Fruit fly (Drosophila melanogaster): Measurements from ENCODE around the gene Pde1c.

Pde1c gene

dm6 chr2L:11874232-11874765 is 54.1 kb downstream of the Pde1c start (continued):
- peak; percentile 44 for TF ChIP-seq CG13894 (tag; optimal IDR thresholded peaks at IDR 0.05)
- TF ChIP-seq CG42726 (GFP tag; IDR thresholded peaks at IDR 0.05; ENCODE audit: partially characterized antibody), result no peak

- 0 out of 3 replicates have a peak, but pooled peaks have one; percentile 9 for TF ChIP-seq CG11456 (GFP tag; IDR thresholded peaks at IDR 0.05)
- no peak for TF ChIP-seq NfI (GFP tag; optimal IDR thresholded peaks at IDR 0.05)
These were observed 57.4 kb downstream of the Pde1c start for dm6 chr2L:11870867-11871452.

dm6 chr2L:11853130-11853529 is 75.2 kb downstream of the Pde1c start, which contains the start of gene CG42751:
Gene CG42751, plus strand, starts transcription at chr2L:11853430.
- TF ChIP-seq lola (GFP tag; optimal IDR thresholded peaks at IDR 0.05), result no peak
- TF ChIP-seq tgo (GFP tag; IDR thresholded peaks at IDR 0.05), result no peak
- TF ChIP-seq sisA (GFP tag; IDR thresholded peaks at IDR 0.05), result no peak
- TF ChIP-seq Sox100B (GFP tag; optimal IDR thresholded peaks at IDR 0.05), result no peak
- TF ChIP-seq CG3407 (GFP tag; optimal IDR thresholded peaks at IDR 0.05), result no peak
- TF ChIP-seq nerfin-1 (tag; optimal IDR thresholded peaks at IDR 0.05), result no peak
- no peak for TF ChIP-seq B-H1 (GFP tag; IDR thresholded peaks at IDR 0.05)
- no peak for TF ChIP-seq Deaf1 (tag; optimal IDR thresholded peaks at IDR 0.05)
- no peak for TF ChIP-seq odd (GFP tag; optimal IDR thresholded peaks at IDR 0.05)
- no peak for TF ChIP-seq Pdp1 (GFP tag; optimal IDR thresholded peaks at IDR 0.05)
- no peak for TF ChIP-seq CG3281 (GFP tag; optimal IDR thresholded peaks at IDR 0.05)
- TF ChIP-seq Ets65A (GFP tag), result no peak
- no peak for TF ChIP-seq HLHmδ (GFP tag; optimal IDR thresholded peaks at IDR 0.05)
- no peak for TF ChIP-seq CG18619 (GFP tag; optimal IDR thresholded peaks at IDR 0.05)
- TF ChIP-seq dan (GFP tag; IDR thresholded peaks at IDR 0.05), result no peak

dm6 chr2L:11849658-11850057 is 78.7 kb downstream of the Pde1c start, which contains the start of gene Mal-B2:
Gene Mal-B2, plus strand, starts transcription at chr2L:11849958.
- TF ChIP-seq CG6689 (GFP tag; IDR thresholded peaks at IDR 0.05), result peak; percentile 39; the same call in 1 of the 2 replicates
- TF ChIP-seq Fer1 (GFP tag; optimal IDR thresholded peaks at IDR 0.05), result no peak
- peak in 1 of 2 experiments; percentile 15 for TF ChIP-seq Hr51 (GFP tag; optimal IDR thresholded peaks at IDR 0.05)
- no peak for TF ChIP-seq Ada2b (GFP tag; IDR thresholded peaks at IDR 0.05)
- TF ChIP-seq crp (GFP tag; optimal IDR thresholded peaks at IDR 0.05), result peak in 1 of 2 experiments; percentile 22
- peak; percentile 2 for TF ChIP-seq Meics (GFP tag; optimal IDR thresholded peaks at IDR 0.05)
- TF ChIP-seq Sox102F (GFP tag; optimal IDR thresholded peaks at IDR 0.05), result peak; percentile 29
- no peak for TF ChIP-seq Six4 (GFP tag; optimal IDR thresholded peaks at IDR 0.05)
- no peak for TF ChIP-seq CG10979 (tag; optimal IDR thresholded peaks at IDR 0.05)
- no peak for TF ChIP-seq fd64A (GFP tag; optimal IDR thresholded peaks at IDR 0.05)
- TF ChIP-seq fru (optimal IDR thresholded peaks at IDR 0.05), result no peak
- 0 out of 2 replicates have a peak, but pooled peaks have one; percentile 25 for TF ChIP-seq slbo (GFP tag; IDR thresholded peaks at IDR 0.05)
- TF ChIP-seq fd3F (GFP tag; optimal IDR thresholded peaks at IDR 0.05), result no peak
- TF ChIP-seq dmrt99B (tag; optimal IDR thresholded peaks at IDR 0.05), result peak; percentile 7
- peak; percentile 47 for TF ChIP-seq gem (tag; optimal IDR thresholded peaks at IDR 0.05)
- TF ChIP-seq usp (GFP tag; optimal IDR thresholded peaks at IDR 0.05), result no peak
- no peak for TF ChIP-seq seq (GFP tag; IDR thresholded peaks at IDR 0.05)
